Worm (Caenorhabditis elegans) whole organism, midembryonic: Measurements from ENCODE around the gene B0393.4.

Source experiments
- T22C8.4 ChIP-seq: fragments of 200-800 bp; sonication (Bioruptor generic); IDR thresholded peaks from 2 replicates; pipeline ENCODE4 v1.3.6; 2022; ENCODE audit warnings: missing genetic modification characterization, missing compliant biosample characterization
- med-1 ChIP-seq: sonication (generic microtip); optimal IDR thresholded peaks from 2 replicates; lab custom pipeline; 2017; ENCODE audit warnings: missing genetic modification characterization, mild to moderate bottlenecking, missing compliant biosample characterization, antibody characterized with exemption, missing genetic modification reagents; ENCODE audit not compliant: insufficient read depth
- tab-1 ChIP-seq: fragments of 200-800 bp; sonication (Bioruptor generic); IDR thresholded peaks from 2 replicates; pipeline ENCODE4 v1.3.6; 2022; ENCODE audit warnings: missing genetic modification characterization, missing compliant biosample characterization

- TF ChIP-seq med-1 (GFP tag; lab: Kevin White, UChicago): no peak
- no peak for TF ChIP-seq T22C8.4 (GFP tag; lab: Robert Waterston, UW)
- no peak for TF ChIP-seq tab-1
These were observed 14.6 kb upstream of the B0393.4 start, which contains the start of gene B0393.7 for ce11 chrIII:4778003-4778402.
